Worm (Caenorhabditis elegans) whole organism, L4/young adult: ENCODE results near the gene acr-20.
A peak's percentile ranks its signal among the peaks of the same experiment; 100 is the strongest.

ENCODE experiments used
- W03F9.2 ChIP-seq: fragments of 150-350 bp; optimal IDR thresholded peaks from 2 replicates; lab custom pipeline; 2014; ENCODE audit warnings: missing biosample characterization, missing genetic modification characterization
- dao-5 ChIP-seq: sonication (generic microtip); optimal IDR thresholded peaks from 2 replicates; lab custom pipeline; 2016; ENCODE audit warnings: missing genotype, missing genetic modification characterization, moderate library complexity, missing compliant biosample characterization
- him-1 ChIP-seq: sonication (generic microtip); optimal IDR thresholded peaks from 2 replicates; lab custom pipeline; 2016; ENCODE audit warnings: missing genotype, missing genetic modification reagents, missing genetic modification characterization, missing compliant biosample characterization

Gene acr-20

ce11 chrII:14401098-14401497, 23.4 kb upstream of the acr-20 start:
- TF ChIP-seq dao-5 (tag; lab: Kevin White, UChicago) (no peak), W03F9.2 (tag; lab: Kevin White, UChicago) (no peak), him-1 (no peak)

- TF ChIP-seq dao-5 (tag; lab: Kevin White, UChicago), result no peak
- peak; percentile 88 for TF ChIP-seq W03F9.2 (tag; lab: Kevin White, UChicago)
Measured at ce11 chrII:14399595-14399994, 21.9 kb upstream of the acr-20 start.

- TF ChIP-seq him-1, result no peak
- TF ChIP-seq W03F9.2 (tag; lab: Kevin White, UChicago), result no peak
- no peak for TF ChIP-seq dao-5 (tag; lab: Kevin White, UChicago)
Measured at ce11 chrII:14393766-14394165, 16.1 kb upstream of the acr-20 start.

ce11 chrII:14390036-14390763, 12.5 kb upstream of the acr-20 start, which contains the start of the genes kbp-3 and nurf-1:
TSS of gene kbp-3 (minus strand) at chrII:14390078.
TSS of gene nurf-1 (plus strand) at chrII:14390713.
- TF ChIP-seq W03F9.2 (tag; lab: Kevin White, UChicago) (peak; percentile 68), dao-5 (tag; lab: Kevin White, UChicago) (no peak), him-1 (no peak)

ce11 chrII:14388213-14388612, 10.5 kb upstream of the acr-20 start, which contains the start of gene F26H11.8:
TSS of gene F26H11.8 (plus strand) at chrII:14388513.
- TF ChIP-seq dao-5 (tag; lab: Kevin White, UChicago) (no peak), W03F9.2 (tag; lab: Kevin White, UChicago) (no peak), him-1 (no peak)

- TF ChIP-seq W03F9.2 (tag; lab: Kevin White, UChicago) (peak; percentile 69), dao-5 (tag; lab: Kevin White, UChicago) (no peak)
Measured at ce11 chrII:14383644-14384043, 5.9 kb upstream of the acr-20 start, which contains the start of gene mes-2. TSS of gene mes-2 (plus strand) at chrII:14383973.

- no peak for TF ChIP-seq W03F9.2 (tag; lab: Kevin White, UChicago)
- no peak for TF ChIP-seq dao-5 (tag; lab: Kevin White, UChicago)
- no peak for TF ChIP-seq him-1
Measured at ce11 chrII:14381450-14381849, 3.8 kb upstream of the acr-20 start, which contains the start of gene sdz-26. TSS of gene sdz-26 (plus strand) at chrII:14381750.

ce11 chrII:14380778-14381177, 3.1 kb upstream of the acr-20 start:
- TF ChIP-seq him-1 (no peak), W03F9.2 (tag; lab: Kevin White, UChicago) (no peak), dao-5 (tag; lab: Kevin White, UChicago) (no peak)

- TF ChIP-seq W03F9.2 (tag; lab: Kevin White, UChicago) (no peak), him-1 (no peak), dao-5 (tag; lab: Kevin White, UChicago) (no peak)
Measured at ce11 chrII:14374594-14374993, 3.1 kb downstream of the acr-20 start.

- TF ChIP-seq dao-5 (tag; lab: Kevin White, UChicago), result no peak
- peak; percentile 60 for TF ChIP-seq W03F9.2 (tag; lab: Kevin White, UChicago)
- no peak for TF ChIP-seq him-1
Measured at ce11 chrII:14365182-14365751, 12.4 kb downstream of the acr-20 start, which contains the start of gene imb-2. TSS of gene imb-2 (plus strand) at chrII:14365701.

- TF ChIP-seq W03F9.2 (tag; lab: Kevin White, UChicago) (no peak), him-1 (no peak), dao-5 (tag; lab: Kevin White, UChicago) (no peak)
Measured at ce11 chrII:14361719-14362118, 16.0 kb downstream of the acr-20 start, which contains the start of gene tebp-1. TSS of gene tebp-1 (plus strand) at chrII:14362019.

- TF ChIP-seq W03F9.2 (tag; lab: Kevin White, UChicago) (no peak), him-1 (no peak), dao-5 (tag; lab: Kevin White, UChicago) (no peak)
Measured at ce11 chrII:14360675-14361074, 17.0 kb downstream of the acr-20 start.

- TF ChIP-seq W03F9.2 (tag; lab: Kevin White, UChicago) (no peak), him-1 (no peak), dao-5 (tag; lab: Kevin White, UChicago) (no peak)
Measured at ce11 chrII:14359007-14359406, 18.7 kb downstream of the acr-20 start.

ce11 chrII:14357936-14358416, 19.7 kb downstream of the acr-20 start, which contains the start of the genes agl-1 and pfs-2:
TSS of gene agl-1 (minus strand) at chrII:14358113.
TSS of gene pfs-2 (plus strand) at chrII:14358366.
- TF ChIP-seq him-1 (no peak), W03F9.2 (tag; lab: Kevin White, UChicago) (peak; percentile 77), dao-5 (tag; lab: Kevin White, UChicago) (no peak)
